Fruit fly (Drosophila melanogaster): ENCODE data around the gene Gcna.

DNA sequence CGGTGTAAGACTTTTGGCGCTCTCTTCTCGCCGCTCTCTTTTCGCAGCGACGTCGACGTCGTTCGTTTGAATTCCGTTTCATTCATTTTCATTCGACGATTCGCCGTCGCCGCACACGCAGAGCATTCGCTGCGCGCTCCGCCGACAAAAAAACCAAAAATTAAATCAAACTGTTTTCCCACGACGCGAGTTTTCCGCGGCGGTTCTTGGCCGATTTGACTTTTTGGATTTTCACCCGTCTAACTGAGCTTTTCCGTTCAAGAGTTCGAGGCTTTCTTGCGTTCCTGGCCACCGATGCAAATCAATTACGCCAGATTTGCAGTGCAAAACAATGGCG is 34.4 kb downstream of the Gcna start:
- TF ChIP-seq CG10669 (GFP tag; optimal IDR thresholded peaks at IDR 0.05) = no peak
- no peak for TF ChIP-seq Blimp-1 (GFP tag; optimal IDR thresholded peaks at IDR 0.05)
- TF ChIP-seq acj6 (GFP tag; optimal IDR thresholded peaks at IDR 0.05) = no peak
- TF ChIP-seq CG7368 (GFP tag; optimal IDR thresholded peaks at IDR 0.05) = no peak
- no peak for TF ChIP-seq Hr4 (GFP tag; optimal IDR thresholded peaks at IDR 0.05)
- TF ChIP-seq CG1621 (tag; optimal IDR thresholded peaks at IDR 0.05) = no peak

Measured in whole organism, prepupa.